Worm (Caenorhabditis elegans): ENCODE data around the gene sgca-1.
A peak's percentile ranks its signal among the peaks of the same experiment; 100 is the strongest.

The sgca-1 gene

DNA sequence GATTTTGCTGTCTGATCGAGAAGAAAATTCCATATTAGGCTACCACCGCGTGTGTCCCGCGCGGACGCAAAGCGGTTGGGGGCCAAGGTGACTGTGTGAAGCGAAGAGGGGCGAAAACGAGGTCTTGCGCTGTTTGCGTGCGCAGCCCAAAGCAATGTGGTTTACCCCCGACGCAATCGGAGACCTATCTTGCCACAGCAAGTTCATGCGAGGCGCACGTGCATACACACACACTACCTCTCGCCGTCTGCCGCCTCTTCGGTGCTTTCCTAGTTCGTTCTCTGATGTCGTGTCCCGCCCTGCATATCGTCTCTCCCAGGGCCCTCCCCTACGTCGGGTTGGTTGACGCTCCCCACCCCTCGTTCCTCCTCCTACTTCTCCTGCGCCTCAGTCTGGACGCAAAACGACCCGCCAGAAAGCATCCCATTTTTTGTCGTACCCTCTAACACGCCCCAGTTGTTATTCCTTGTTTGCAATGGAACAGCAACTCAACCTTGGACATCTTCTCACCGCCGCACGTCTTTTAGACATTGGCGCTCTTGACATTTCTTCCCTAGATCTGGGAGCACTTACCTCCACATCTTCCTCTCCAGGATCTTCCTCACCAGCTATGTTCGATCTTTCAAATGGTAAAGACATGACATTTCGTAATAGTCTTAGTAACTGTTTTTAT, 47.2 kb downstream of the sgca-1 start, which contains the start of gene mdl-1 (continued):
- TF ChIP-seq dmd-9 (GFP tag; IDR thresholded peaks at IDR 0.05) = no peak
- no peak for TF ChIP-seq cey-2 (tag; optimal IDR thresholded peaks at IDR 0.05; ENCODE audit: borderline replicate concordance, insufficient read depth)
- TF ChIP-seq Y48G9A.11 (GFP tag; IDR thresholded peaks at IDR 0.05) = no peak
- no peak for TF ChIP-seq Y105C5A.15 (GFP tag; IDR thresholded peaks at IDR 0.05)
- TF ChIP-seq nhr-76 (tag; optimal IDR thresholded peaks at IDR 0.05) = no peak
- TF ChIP-seq dmd-6 (GFP tag; IDR thresholded peaks at IDR 0.05) = peak; percentile 99
- 0 out of 4 replicates have a peak, but pooled peaks of 1 of the 2 experiments have one; percentile 45 for TF ChIP-seq madf-5 (GFP tag; IDR thresholded peaks at IDR 0.05)
- TF ChIP-seq lin-13 (GFP tag; optimal IDR thresholded peaks at IDR 0.05) = peak; percentile 82
- no peak for TF ChIP-seq zfp-2 (tag; optimal IDR thresholded peaks at IDR 0.05)
- no peak for TF ChIP-seq ceh-28 (tag; optimal IDR thresholded peaks at IDR 0.05)
- TF ChIP-seq zip-11 (GFP tag; IDR thresholded peaks at IDR 0.05) = no peak
- peak; percentile 98 for TF ChIP-seq hlh-11 (tag; optimal IDR thresholded peaks at IDR 0.05)
- TF ChIP-seq vab-7 (GFP tag; IDR thresholded peaks at IDR 0.05) = no peak
- no peak for TF ChIP-seq ceh-62 (tag; optimal IDR thresholded peaks at IDR 0.05)
- peak; percentile 67 for TF ChIP-seq madf-9 (GFP tag; conservative IDR thresholded peaks at IDR 0.05)
- no peak for TF ChIP-seq nhr-111 (GFP tag; optimal IDR thresholded peaks at IDR 0.05)
- TF ChIP-seq ces-1 (GFP tag; optimal IDR thresholded peaks at IDR 0.05) = no peak
- peak; percentile 78 for TF ChIP-seq nhr-28 (tag; optimal IDR thresholded peaks at IDR 0.05)
- peak; percentile 92 for TF ChIP-seq nhr-11 (tag; optimal IDR thresholded peaks at IDR 0.05)
- peak; percentile 90 for TF ChIP-seq mdt-29 (GFP tag; IDR thresholded peaks at IDR 0.05)
- TF ChIP-seq unc-62 (GFP tag; optimal IDR thresholded peaks at IDR 0.05 in 1 of 2) = peak in 1 of 2 experiments; percentile 100
- TF ChIP-seq unc-62 (tag; optimal IDR thresholded peaks at IDR 0.05) = no peak
- peak; percentile 96 for TF ChIP-seq hlh-30 (tag; optimal IDR thresholded peaks at IDR 0.05; ENCODE audit: insufficient read depth)
- no peak for TF ChIP-seq dmd-8 (GFP tag; IDR thresholded peaks at IDR 0.05)
- TF ChIP-seq lin-29 (GFP tag; IDR thresholded peaks at IDR 0.05) = peak; percentile 68; the same call in 1 of the 2 replicates
- no peak for TF ChIP-seq ztf-11 (tag; optimal IDR thresholded peaks at IDR 0.05)
- TF ChIP-seq nhr-25 (tag; optimal IDR thresholded peaks at IDR 0.05; ENCODE audit: borderline replicate concordance, insufficient read depth) = peak; percentile 96
- no peak for TF ChIP-seq F10B5.3 (tag; optimal IDR thresholded peaks at IDR 0.05)
- TF ChIP-seq mxl-3 (GFP tag; optimal IDR thresholded peaks at IDR 0.05) = peak; percentile 98
- peak; percentile 99 for TF ChIP-seq nhr-48 (tag; optimal IDR thresholded peaks at IDR 0.05)
- TF ChIP-seq mep-1 (tag; optimal IDR thresholded peaks at IDR 0.05) = peak; percentile 89
- peak; percentile 16 for TF ChIP-seq nhr-237 (tag; optimal IDR thresholded peaks at IDR 0.05)
- peak; percentile 93 for TF ChIP-seq pha-4 (GFP tag; IDR thresholded peaks at IDR 0.05)
- TF ChIP-seq pha-4 (tag; optimal IDR thresholded peaks at IDR 0.05) = no peak
- TF ChIP-seq spr-3 (GFP tag; optimal IDR thresholded peaks at IDR 0.05) = no peak
- TF ChIP-seq ama-1 (optimal IDR thresholded peaks at IDR 0.05) = peak; percentile 96
- no peak for TF ChIP-seq nhr-41 (GFP tag; IDR thresholded peaks at IDR 0.05)
- no peak for TF ChIP-seq ceh-44 (GFP tag; IDR thresholded peaks at IDR 0.05)
- TF ChIP-seq set-16 (GFP tag; IDR thresholded peaks at IDR 0.05) = peak; percentile 98
- peak; percentile 87 for TF ChIP-seq rbr-2 (tag; optimal IDR thresholded peaks at IDR 0.05)
- peak; percentile 100 for TF ChIP-seq mxl-2 (GFP tag; conservative IDR thresholded peaks at IDR 0.05)
- TF ChIP-seq spr-1 (tag; optimal IDR thresholded peaks at IDR 0.05) = peak; percentile 57
- TF ChIP-seq lir-3 (tag; optimal IDR thresholded peaks at IDR 0.05) = no peak
- peak; percentile 100 for TF ChIP-seq aha-1 (tag)
- peak in 1 of 2 experiments; percentile 100 for TF ChIP-seq mdl-1 (tag; optimal IDR thresholded peaks at IDR 0.05)
- TF ChIP-seq nhr-6 (tag; optimal IDR thresholded peaks at IDR 0.05) = peak; percentile 92
- TF ChIP-seq Y5F2A.4 (GFP tag; optimal IDR thresholded peaks at IDR 0.05) = peak; percentile 8
- 0 out of 2 replicates have a peak, but pooled peaks have one; percentile 35 for TF ChIP-seq zfp-3 (GFP tag; conservative IDR thresholded peaks at IDR 0.05)
- no peak for TF ChIP-seq F26F4.8 (GFP tag; conservative IDR thresholded peaks at IDR 0.05)
- TF ChIP-seq F44E2.7 (GFP tag; IDR thresholded peaks at IDR 0.05) = no peak
- TF ChIP-seq skn-1 (tag; optimal IDR thresholded peaks at IDR 0.05) = no peak
